Worm (Caenorhabditis elegans): Measurements from ENCODE around the gene Y38H6C.20.

DNA sequence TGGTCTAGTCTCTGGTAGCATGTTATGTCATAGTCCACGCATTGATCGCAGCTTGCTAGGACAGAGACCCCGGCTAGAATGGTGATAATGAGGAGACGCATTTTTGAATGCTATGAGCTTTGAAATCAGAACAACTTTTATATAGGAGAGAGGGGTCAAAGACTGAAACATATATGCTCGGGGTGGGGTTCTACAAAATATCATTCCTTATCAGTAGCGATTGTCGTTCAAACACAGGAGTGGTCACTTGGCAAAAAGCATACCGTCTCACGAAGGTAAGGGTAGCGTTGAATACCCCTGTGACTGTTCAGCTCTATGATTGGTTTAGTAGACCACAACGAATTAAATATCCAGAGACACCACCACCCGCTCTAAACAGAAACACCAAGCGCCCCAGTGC is 46.1 kb upstream of the Y38H6C.20 start, which contains the start of gene F46B3.1:
- no peak for TF ChIP-seq nhr-23 (tag; optimal IDR thresholded peaks at IDR 0.05)
- no peak for TF ChIP-seq F13H6.1 (tag; optimal IDR thresholded peaks at IDR 0.05)
- no peak for TF ChIP-seq nhr-25 (tag; optimal IDR thresholded peaks at IDR 0.05)
- TF ChIP-seq ama-1 (optimal IDR thresholded peaks at IDR 0.05), result no peak
- TF ChIP-seq nhr-11 (tag; optimal IDR thresholded peaks at IDR 0.05), result no peak
- TF ChIP-seq unc-55 (GFP tag; optimal IDR thresholded peaks at IDR 0.05), result no peak
- no peak for TF ChIP-seq mdl-1 (tag; optimal IDR thresholded peaks at IDR 0.05)
- no peak for TF ChIP-seq nhr-12 (tag; optimal IDR thresholded peaks at IDR 0.05)
- no peak for TF ChIP-seq elt-3 (tag; optimal IDR thresholded peaks at IDR 0.05)
- TF ChIP-seq blmp-1 (tag; optimal IDR thresholded peaks at IDR 0.05; ENCODE audit: insufficient read depth), result no peak
- TF ChIP-seq gmeb-1 (tag; optimal IDR thresholded peaks at IDR 0.05), result no peak
- no peak for TF ChIP-seq zag-1 (tag; optimal IDR thresholded peaks at IDR 0.05)
- no peak for TF ChIP-seq sma-9 (GFP tag; optimal IDR thresholded peaks at IDR 0.05)
- TF ChIP-seq sma-9 (tag; optimal IDR thresholded peaks at IDR 0.05), result no peak
- no peak for TF ChIP-seq C34F6.9 (tag; optimal IDR thresholded peaks at IDR 0.05)
